Fruit fly (Drosophila melanogaster) whole organism, pupa: ENCODE data around the gene Polr2A.

ENCODE experiments used
- CG10348 ChIP-seq: fragments of 200-800 bp; sonication (Bioruptor generic); IDR thresholded peaks from 2 replicates; pipeline ENCODE4 v1.3.6; 2022; ENCODE audit warnings: missing biosample characterization, missing genetic modification characterization
- CG13204 ChIP-seq: fragments of 200-800 bp; sonication (Bioruptor generic); optimal IDR thresholded peaks from 2 replicates; lab custom pipeline; 2018; ENCODE audit warnings: missing biosample characterization, mild to moderate bottlenecking, missing genetic modification characterization, moderate library complexity
- CG17806 ChIP-seq: fragments of 200-800 bp; sonication (Bioruptor generic); optimal IDR thresholded peaks from 2 replicates; lab custom pipeline; 2018; ENCODE audit warnings: missing biosample characterization, mild to moderate bottlenecking, missing genetic modification characterization, moderate library complexity
- CG34367 ChIP-seq: fragments of 200-800 bp; sonication (Bioruptor generic); optimal IDR thresholded peaks from 2 replicates; lab custom pipeline; 2018; ENCODE audit warnings: missing biosample characterization, mild to moderate bottlenecking, missing genetic modification characterization
- CG4496 ChIP-seq: fragments of 200-800 bp; sonication (Bioruptor generic); IDR thresholded peaks from 3 replicates; pipeline ENCODE4 v1.3.6; 2022; ENCODE audit warnings: missing biosample characterization, missing genetic modification characterization
- CG8159 ChIP-seq: fragments of 200-800 bp; sonication (Bioruptor generic); optimal IDR thresholded peaks from 3 replicates; lab custom pipeline; 2018; ENCODE audit warnings: missing biosample characterization, mild to moderate bottlenecking, missing genetic modification characterization, moderate library complexity
- CG8301 ChIP-seq: fragments of 200-800 bp; sonication (Bioruptor generic); optimal IDR thresholded peaks from 2 replicates; lab custom pipeline; 2018; ENCODE audit warnings: missing biosample characterization, mild to moderate bottlenecking, missing genetic modification characterization
- Ets98B ChIP-seq: fragments of 200-800 bp; sonication (Bioruptor generic); IDR thresholded peaks from 2 replicates; pipeline ENCODE4 v1.3.6; 2022; ENCODE audit warnings: missing biosample characterization, missing genetic modification characterization
- Pif1A ChIP-seq: fragments of 200-800 bp; sonication (Bioruptor generic); optimal IDR thresholded peaks from 3 replicates; lab custom pipeline; 2016; ENCODE audit warnings: missing biosample characterization, missing genetic modification characterization
- Pif1B ChIP-seq: fragments of 200-800 bp; sonication (Bioruptor generic); optimal IDR thresholded peaks from 3 replicates; lab custom pipeline; 2016; ENCODE audit warnings: missing biosample characterization, missing genetic modification characterization
- Snoo ChIP-seq: fragments of 200-800 bp; sonication (Bioruptor generic); optimal IDR thresholded peaks from 3 replicates; lab custom pipeline; 2017; ENCODE audit warnings: missing biosample characterization, mild to moderate bottlenecking, missing genetic modification characterization, inconsistent platforms
- fd96Ca ChIP-seq: fragments of 200-800 bp; sonication (Bioruptor generic); IDR thresholded peaks from 3 replicates; pipeline ENCODE4 v1.3.6; 2022; ENCODE audit warnings: missing biosample characterization, missing genetic modification characterization
- gl ChIP-seq: fragments of 200-800 bp; sonication (Bioruptor generic); optimal IDR thresholded peaks from 2 replicates; lab custom pipeline; 2018; ENCODE audit warnings: missing biosample characterization, mild to moderate bottlenecking, missing genetic modification characterization
- rn ChIP-seq: fragments of 200-800 bp; sonication (Bioruptor generic); IDR thresholded peaks from 2 replicates; pipeline ENCODE4 v1.3.6; 2022; ENCODE audit warnings: missing biosample characterization, missing genetic modification characterization

DNA sequence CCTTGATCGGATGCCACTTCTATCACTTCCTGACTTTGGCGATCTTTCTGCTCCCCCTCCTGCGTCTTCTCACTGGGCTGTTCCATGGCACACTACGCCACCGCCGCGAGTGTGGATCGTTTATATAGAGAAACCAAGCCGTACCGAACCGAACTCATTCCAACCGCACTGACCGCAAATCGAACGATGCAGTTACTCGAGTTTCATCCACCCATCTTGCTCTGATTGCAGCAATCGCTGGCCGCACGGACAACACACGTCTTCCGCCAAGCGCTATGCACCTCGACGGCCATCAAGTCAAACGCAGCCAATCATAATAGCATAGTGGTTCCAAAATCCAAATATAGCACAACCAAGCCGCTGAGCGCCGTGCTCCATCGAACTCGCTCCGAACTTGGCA, 13.9 kb upstream of the Polr2A start, which contains the start of gene pkm:
- no peak for TF ChIP-seq CG8159 (tag; lab: Kevin White, UChicago)
- no peak for TF ChIP-seq Pif1B
- no peak for TF ChIP-seq Snoo (tag; lab: Kevin White, UChicago)
- TF ChIP-seq gl = no peak
- no peak for TF ChIP-seq CG10348 (GFP tag; lab: Robert Waterston, UW)
- TF ChIP-seq CG34367 = no peak
- no peak for TF ChIP-seq Ets98B (GFP tag; lab: Robert Waterston, UW)
- TF ChIP-seq CG17806 (tag; lab: Kevin White, UChicago) = no peak
- TF ChIP-seq rn (GFP tag; lab: Robert Waterston, UW) = no peak
- no peak for TF ChIP-seq fd96Ca (GFP tag; lab: Robert Waterston, UW)
- TF ChIP-seq CG8301 = no peak
- TF ChIP-seq CG4496 (GFP tag; lab: Robert Waterston, UW) = no peak
- TF ChIP-seq Pif1A (GFP tag; lab: Kevin White, UChicago) = no peak
- no peak for TF ChIP-seq CG13204 (GFP tag; lab: Kevin White, UChicago)
